Worm (Caenorhabditis elegans): Measurements from ENCODE around the gene ZK666.14.
"Not testable (repeated sequence)": the region's sequence is repeated elsewhere in the genome, so short reads cannot be mapped to it uniquely, and the experiment has no call there.

Gene ZK666.14

DNA sequence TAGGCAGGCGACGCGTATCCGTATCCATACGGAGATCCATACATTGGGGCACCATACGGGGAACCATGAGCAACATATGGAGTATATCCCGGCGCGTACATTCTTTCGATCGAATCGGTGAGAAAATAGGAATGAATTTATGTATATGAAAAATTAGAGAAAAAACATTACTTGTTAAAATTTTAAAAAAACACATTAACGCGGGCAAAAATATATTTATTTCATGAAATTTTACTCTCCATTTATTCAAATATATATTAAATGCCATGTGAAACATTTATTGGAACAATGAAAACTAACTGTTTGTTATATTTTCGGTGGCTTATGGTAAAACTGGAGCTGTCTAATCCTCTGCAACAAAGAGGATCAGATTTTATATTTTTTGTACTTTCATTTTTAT, 22.8 kb upstream of the ZK666.14 start, which contains the start of gene ZK666.2:
ZK666.2 (minus strand) TSS at position 101 of the 400 bp plus-strand sequence.
- no peak for TF ChIP-seq unc-62 (GFP tag; optimal IDR thresholded peaks at IDR 0.05)

DNA sequence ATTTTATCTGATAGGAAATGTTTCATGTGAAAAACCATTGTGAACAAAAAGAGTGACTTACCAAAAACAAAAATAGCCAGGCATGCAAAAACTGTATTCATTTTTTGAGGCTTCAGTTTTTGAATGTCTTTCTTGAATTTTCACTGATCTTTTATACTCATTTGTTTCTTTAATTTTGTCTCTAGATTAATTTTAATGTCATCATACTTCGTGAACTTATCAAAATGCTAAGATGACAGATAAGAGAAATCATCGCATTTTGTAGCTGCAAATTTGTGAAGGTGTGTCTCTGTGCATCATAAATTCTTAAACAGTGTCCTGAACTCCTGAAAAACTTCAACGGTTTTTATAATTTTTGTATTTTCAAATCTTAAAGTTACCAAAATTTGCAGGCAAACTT, 18.5 kb upstream of the ZK666.14 start, which contains the start of gene clec-58:
clec-58 (minus strand) TSS at position 101 of the 400 bp plus-strand sequence.
- TF ChIP-seq unc-62 (GFP tag; optimal IDR thresholded peaks at IDR 0.05): no peak

DNA sequence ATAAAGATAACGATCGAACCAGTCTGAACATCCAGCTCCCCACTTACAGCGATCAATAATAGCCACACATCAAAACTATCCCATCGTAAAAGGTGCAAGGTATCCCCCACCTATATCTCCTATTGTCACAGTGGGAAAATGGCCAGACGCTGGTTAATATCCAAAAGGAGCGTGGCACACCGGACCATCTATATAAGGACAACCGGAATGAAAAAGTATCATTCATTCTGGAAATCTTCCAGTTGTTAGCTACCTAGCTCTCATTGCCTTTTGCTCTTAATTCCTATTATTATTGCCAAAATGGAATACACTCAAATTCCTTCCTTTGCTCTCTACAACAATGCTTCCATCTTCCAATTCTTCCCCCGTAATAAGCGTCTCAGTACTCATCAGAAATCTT, 17.6 kb upstream of the ZK666.14 start, which contains the start of gene ZK666.4:
ZK666.4 (plus strand) TSS at position 301 of the 400 bp plus-strand sequence.
- TF ChIP-seq unc-62 (GFP tag; optimal IDR thresholded peaks at IDR 0.05): no peak

DNA sequence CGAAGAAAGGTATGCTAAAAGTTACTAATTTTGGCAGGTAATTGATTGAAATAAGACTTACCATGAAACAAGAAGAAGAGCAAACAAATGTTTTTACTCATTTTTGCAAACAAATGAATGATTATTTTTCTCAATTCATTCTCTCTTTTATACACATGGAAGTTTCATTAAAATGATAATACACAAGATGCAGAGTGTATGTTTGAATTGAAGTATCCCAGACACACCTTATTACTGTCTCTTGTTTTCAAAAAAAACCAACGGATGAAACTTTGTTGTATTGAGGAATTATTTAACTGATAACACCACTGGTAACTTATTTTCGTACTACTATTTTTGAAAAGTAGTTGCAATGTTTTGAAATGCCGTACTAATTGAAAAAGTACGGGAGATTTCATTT, 15.2 kb upstream of the ZK666.14 start, which contains the start of gene clec-59:
clec-59 (minus strand) TSS at position 101 of the 400 bp plus-strand sequence.
- no peak for TF ChIP-seq unc-62 (GFP tag; optimal IDR thresholded peaks at IDR 0.05)

DNA sequence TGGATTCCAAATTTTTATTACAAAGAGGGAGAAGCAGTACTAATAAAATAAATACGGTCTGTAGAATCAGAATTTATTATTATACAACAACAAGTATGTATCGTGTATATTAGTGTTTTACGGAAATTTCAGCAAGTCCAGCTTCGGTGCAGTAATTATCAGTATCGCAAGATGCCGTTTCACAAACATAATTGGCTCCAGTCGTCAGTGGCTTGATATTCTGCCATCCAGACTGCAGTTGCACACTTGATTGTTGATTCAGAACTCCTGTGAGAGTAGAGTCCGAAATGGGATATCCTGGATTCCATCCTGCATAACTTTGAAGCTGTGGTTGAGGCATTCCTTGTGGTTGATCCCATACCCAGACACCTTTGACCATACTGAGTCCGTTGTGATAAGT, 14.5 kb upstream of the ZK666.14 start:
- TF ChIP-seq unc-62 (GFP tag; optimal IDR thresholded peaks at IDR 0.05): no peak

DNA sequence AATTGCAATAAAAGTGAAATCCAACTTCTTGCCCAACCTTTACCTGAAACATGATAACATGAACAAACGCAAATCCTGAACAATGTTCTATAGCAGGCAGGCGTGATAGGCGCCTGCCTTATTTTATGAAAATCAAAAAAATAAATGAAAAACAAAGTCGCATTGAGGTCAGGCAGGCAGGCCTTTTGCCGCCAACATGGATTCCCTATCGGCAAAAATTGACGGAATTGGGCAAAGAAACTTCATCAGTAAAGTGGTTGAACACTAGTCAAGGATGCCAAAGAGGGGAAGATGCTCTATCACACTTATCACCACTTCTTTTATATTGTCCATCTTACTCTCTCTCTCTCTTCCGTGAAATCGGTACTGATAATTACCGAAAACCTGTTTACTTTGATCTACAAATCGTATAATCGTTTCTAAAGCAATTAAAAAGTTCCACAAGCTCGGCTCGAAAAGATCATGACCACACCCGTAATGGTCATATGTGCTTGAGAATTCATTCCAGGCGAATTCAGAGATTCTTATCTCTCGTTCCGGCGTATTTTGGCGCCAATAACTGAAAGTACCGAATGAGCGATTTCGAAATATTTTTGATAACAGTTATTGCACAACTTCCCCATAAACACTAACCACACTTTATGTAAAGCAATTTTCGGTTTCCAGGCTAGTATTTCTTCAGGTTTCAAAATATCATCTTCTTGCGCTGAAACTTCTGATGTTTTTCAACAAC, 12.6 kb upstream of the ZK666.14 start, which contains the start of the genes clec-60 and ZK666.11:
clec-60 (minus strand) TSS at position 51 of the 733 bp plus-strand sequence.
ZK666.11 (plus strand) TSS at position 699 of the 733 bp plus-strand sequence.
- no peak for TF ChIP-seq unc-62 (GFP tag; optimal IDR thresholded peaks at IDR 0.05)

DNA sequence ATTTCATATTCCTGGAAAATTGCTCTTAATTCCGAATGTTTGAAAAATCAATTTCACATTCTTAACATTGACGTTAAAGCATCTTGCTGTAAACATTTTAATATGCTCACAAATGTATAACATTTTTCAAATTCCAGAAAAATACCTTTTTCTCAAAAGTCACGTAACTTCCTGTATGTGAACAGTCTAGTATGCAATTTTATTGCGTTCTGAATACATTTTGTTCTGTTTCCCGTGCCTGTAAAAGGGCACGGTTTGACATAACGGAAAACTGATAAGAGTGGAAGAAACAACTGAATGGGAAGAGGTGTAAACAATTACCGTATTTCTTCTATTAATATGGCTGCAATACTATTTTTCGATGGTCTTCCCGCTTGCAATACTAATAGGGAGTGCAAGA, 11.7 kb upstream of the ZK666.14 start:
- no peak for TF ChIP-seq unc-62 (GFP tag; optimal IDR thresholded peaks at IDR 0.05)

DNA sequence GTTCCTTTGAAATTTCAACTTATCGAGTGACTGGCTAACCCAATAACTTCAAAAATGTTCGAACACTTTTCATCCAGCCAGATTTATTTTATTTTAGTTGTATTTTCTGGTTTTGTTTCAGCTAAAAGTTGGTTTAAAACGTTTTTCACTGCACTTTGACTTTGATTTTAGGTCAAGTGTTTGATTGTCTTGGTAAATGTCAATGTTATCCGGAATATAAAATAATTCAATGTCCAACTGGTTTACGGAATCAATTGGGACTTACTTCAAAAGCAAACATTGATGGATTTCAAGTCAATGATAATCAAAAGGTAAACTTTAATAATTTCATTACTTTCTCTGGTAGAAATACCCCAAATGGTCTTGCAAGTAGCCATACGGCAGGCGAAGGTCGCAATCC, 10.7 kb upstream of the ZK666.14 start:
- no peak for TF ChIP-seq unc-62 (GFP tag; optimal IDR thresholded peaks at IDR 0.05)

DNA sequence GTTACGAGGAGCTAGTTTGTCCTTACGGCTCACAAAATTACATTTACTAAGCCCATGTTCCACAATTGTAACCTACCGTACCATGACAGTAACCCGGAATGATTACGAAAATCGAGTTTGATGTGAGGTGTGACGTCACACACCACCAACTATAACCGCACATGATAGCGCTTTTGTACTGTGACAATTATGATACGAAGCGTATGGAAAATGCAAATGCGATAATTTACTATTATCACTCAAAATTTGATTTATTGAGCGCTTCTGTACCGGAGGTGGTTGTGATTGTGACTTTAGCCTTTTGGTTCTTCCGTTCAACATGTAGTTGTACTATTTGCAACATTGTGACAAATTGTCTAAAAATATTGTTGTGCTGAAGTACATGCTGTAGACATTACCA, 8.9 kb upstream of the ZK666.14 start:
- TF ChIP-seq unc-62 (GFP tag; optimal IDR thresholded peaks at IDR 0.05): no peak

DNA sequence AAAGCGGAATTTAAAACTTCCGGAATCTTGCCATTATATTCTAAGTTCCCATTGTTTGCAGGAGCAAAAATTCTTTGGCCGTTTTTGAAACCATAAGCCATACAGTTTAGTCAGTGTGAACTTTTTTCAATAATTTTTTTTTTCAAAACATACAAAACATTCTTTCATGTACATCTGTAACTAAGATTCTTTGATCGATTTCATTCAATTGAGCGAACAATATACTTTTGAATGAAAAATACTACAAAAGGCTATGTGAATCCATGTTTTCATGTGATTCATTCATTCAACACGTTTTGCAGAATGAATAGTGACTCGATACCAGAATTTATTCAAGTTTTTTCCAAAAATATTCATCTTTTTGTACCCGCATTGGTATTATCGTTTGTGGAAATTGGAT, 7.8 kb upstream of the ZK666.14 start, which contains the start of gene ZK666.15:
ZK666.15 (plus strand) TSS at position 301 of the 400 bp plus-strand sequence.
- TF ChIP-seq unc-62 (GFP tag; optimal IDR thresholded peaks at IDR 0.05): no peak

DNA sequence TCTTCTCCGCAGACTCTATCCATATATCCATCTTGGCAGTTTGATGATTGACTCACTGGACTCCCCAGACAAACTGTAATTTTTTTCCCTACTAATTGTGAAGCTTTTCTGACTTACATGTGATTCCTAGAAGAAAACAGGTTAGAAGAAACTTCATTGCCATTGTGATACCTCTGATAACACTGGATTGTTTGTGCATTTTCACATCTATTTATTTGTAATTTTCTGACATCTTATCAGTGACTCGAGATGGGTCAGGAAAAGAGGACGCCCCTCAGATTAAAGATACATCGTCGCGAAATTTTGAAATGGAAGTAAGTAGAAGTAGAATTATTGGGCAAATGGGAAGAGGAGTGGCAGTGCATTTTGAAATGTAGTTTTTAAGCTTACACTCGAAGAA, 4.2 kb upstream of the ZK666.14 start, which contains the start of gene clec-61:
clec-61 (minus strand) TSS at position 209 of the 400 bp plus-strand sequence.
- no peak for TF ChIP-seq unc-62 (GFP tag; optimal IDR thresholded peaks at IDR 0.05)

DNA sequence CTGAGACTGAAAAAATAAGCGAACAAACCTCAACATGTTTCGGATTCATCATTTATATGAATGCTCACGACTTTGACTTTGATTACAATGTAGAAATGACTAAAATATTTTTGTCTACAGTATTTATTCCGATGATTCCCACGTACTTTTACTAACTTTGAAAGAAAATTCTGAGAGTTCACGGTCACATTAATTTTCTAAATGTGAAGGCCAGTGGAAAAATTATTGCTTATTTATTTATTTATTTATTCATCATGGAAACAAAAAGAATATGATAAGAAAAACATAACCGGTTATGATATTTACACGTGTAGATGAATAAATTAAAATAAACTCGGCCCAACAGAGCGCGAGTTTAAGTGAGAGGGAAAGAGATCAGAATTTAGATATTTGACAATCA, 1.5 kb upstream of the ZK666.14 start, which contains the start of gene ZK666.8:
ZK666.8 (minus strand) TSS at position 101 of the 400 bp plus-strand sequence.
- not testable (repeated sequence) for TF ChIP-seq unc-62 (GFP tag; optimal IDR thresholded peaks at IDR 0.05)

DNA sequence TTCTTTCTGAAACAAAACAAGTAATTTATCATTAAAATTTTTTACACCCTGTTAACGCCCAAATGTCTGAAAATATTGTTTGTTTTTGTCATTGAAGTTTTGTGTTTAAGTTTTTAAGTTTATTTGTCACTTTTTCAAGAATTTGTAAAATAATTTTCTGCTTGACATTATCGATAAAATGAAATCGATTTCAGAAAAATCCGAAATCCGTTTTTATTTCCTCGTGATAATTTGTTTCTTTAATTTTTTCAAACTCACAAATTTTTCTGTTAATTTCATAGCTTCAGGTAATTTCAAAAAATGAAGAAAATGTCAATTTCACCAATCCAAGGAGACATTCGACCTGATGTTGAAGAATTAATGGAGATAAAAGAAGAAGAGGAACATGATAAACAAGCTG, 1.3 kb downstream of the ZK666.14 start, which contains the start of gene ZK666.12:
ZK666.12 (plus strand) TSS at position 301 of the 400 bp plus-strand sequence.
- no peak for TF ChIP-seq unc-62 (GFP tag; optimal IDR thresholded peaks at IDR 0.05)

DNA sequence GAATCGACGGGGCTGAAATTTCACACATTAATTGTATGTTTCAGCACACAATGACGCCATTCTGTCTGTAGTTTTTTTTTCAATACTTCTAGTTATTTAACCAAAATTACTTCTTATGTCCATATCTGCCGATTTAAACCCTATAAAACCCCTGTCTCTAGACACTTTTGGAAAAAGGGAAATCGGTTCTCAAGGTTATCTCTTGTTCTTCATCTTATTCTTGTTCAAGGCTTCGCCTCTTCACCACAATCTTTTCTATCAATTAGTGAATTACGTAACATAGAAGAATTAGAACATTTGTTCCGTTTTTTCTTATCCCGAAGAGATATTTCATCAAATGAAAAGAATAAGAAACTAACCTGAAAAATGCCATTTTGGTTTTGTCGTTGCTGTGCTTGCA, 6.1 kb downstream of the ZK666.14 start:
- no peak for TF ChIP-seq unc-62 (GFP tag; optimal IDR thresholded peaks at IDR 0.05)

DNA sequence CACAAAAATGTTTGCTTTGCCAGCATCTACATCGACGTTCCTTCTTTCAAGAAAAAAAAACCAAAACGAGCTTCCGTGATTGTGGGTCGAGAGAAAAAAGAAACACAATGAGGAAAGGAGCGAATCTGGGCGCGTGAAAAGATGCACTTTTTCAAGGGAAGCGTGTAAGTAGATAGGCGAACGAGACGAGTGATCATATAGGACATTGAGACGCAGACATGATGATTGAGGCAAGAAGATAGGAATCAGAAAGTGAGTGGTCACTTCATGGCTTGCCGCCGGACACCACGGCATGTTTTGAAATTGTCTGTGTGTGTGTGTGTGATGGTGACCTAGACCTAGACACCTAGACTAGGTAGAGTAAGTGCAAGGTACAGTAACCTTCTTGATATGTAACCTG, 7.0 kb downstream of the ZK666.14 start:
- TF ChIP-seq unc-62 (GFP tag; optimal IDR thresholded peaks at IDR 0.05): no peak

DNA sequence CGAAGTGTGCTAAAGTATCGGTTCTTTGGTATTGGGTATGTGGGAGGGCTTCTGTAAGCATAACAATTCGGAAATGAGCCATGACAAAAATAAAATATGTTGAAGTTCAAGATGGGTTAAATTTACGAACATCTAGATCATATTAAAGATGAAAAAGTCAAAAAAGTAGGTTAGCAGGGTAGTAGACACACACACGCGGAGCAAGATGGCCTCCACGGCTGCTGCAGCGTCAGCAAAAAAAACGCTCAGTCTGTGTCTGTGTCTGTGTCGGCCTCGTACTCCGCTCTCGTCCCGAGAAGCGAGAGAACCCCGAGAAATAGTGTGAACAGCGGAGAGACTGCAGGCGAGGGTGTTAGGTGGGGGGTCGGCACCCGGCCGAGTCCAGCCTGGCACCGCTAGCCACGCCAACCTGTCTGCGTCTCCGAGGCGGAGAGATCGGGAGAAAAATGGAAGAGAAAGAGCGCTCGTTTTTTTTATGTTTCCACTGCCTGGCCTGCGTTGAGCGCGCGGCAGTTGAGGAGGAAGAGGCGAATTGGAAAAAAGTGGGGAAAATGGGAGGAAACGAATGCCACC, 8.0 kb downstream of the ZK666.14 start, which contains the start of gene myrf-1:
myrf-1 (minus strand) TSS at position 51 of the 573 bp plus-strand sequence.
- no peak for TF ChIP-seq unc-62 (GFP tag; optimal IDR thresholded peaks at IDR 0.05)

All from whole organism, dauer.